Fruit fly (Drosophila melanogaster): Measurements from ENCODE around the gene PIG-Q.

The PIG-Q gene

DNA sequence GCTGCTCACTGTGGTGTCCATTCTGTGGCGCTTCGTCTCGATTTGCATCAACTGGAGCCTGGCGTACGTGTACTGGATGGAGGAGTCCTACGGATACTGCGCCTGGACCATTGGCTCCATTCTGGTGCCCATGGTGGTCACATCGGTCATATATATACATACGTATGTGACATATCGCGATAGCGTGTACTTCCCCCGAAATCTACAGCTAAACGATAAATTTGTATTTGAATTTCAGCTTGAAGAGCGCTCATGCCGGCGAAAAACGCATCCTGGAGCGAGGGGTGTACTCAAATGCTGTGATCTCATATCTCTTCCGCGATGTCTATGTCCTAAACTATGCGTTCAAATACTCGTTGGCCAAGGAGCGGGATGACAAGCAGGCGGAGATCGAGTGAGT, 35.4 kb upstream of the PIG-Q start:
- TF ChIP-seq sage (GFP tag; optimal IDR thresholded peaks at IDR 0.05): no peak
- TF ChIP-seq Rel (GFP tag; optimal IDR thresholded peaks at IDR 0.05): no peak
- peak; percentile 93 for TF ChIP-seq Rel (tag; optimal IDR thresholded peaks at IDR 0.05)

DNA sequence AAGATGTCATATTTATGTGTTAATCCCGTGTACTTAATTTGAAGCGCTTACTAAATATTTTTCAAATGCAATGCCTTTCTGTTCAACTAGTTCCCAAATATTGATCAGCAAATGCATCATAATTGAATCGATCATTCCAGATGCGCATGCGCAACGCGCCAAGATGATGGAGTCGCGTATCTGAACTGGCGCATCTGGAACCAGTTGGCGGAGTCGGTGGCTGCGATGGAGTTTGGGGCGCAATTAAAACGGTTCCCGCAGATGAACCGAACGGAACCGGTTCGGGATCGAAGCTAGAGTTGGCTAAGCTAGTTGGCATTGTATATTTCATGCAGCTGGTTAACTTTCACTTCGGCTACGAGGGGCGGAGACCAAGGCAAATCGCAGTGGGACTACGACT, 33.5 kb upstream of the PIG-Q start, which contains the start of gene CalpC:
CalpC (plus strand) TSS at position 292 of the 400 bp plus-strand sequence.
- no peak for TF ChIP-seq rgr (GFP tag; optimal IDR thresholded peaks at IDR 0.05)
- no peak for TF ChIP-seq sv (GFP tag; optimal IDR thresholded peaks at IDR 0.05)
- TF ChIP-seq CrebA (GFP tag; optimal IDR thresholded peaks at IDR 0.05; ENCODE audit: borderline replicate concordance): no peak
- no peak for TF ChIP-seq Rel (GFP tag; optimal IDR thresholded peaks at IDR 0.05)
- TF ChIP-seq Rel (tag; optimal IDR thresholded peaks at IDR 0.05): no peak
- no peak for TF ChIP-seq OdsH (GFP tag; optimal IDR thresholded peaks at IDR 0.05)
- no peak for TF ChIP-seq woc (GFP tag; optimal IDR thresholded peaks at IDR 0.05)
- no peak for TF ChIP-seq HLH106 (tag; optimal IDR thresholded peaks at IDR 0.05)
- no peak for TF ChIP-seq Sp1 (GFP tag; optimal IDR thresholded peaks at IDR 0.05)

DNA sequence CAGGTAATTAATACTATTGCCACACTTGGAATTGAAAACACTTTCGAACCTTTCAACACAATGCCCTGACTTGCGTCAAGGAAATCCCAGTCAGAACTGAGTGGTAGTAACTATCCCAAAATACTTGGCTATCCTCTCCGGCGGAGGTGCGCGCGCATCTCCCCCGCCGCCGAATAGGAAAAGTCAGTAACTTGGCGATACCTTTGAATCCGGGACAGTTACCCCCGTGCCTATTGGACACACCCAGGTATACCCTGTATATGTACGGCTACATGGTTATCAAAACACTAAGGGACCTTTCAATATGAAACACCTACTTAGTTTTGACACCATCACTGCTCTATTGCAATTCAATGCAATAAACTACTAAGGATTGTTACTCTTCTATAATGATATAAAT, 28.3 kb upstream of the PIG-Q start, which contains the start of gene CG9919:
CG9919 (minus strand) TSS at position 101 of the 400 bp plus-strand sequence.
- no peak for TF ChIP-seq dsf (GFP tag; optimal IDR thresholded peaks at IDR 0.05; ENCODE audit: borderline replicate concordance)
- TF ChIP-seq brk (GFP tag; optimal IDR thresholded peaks at IDR 0.05): no peak
- no peak for TF ChIP-seq sv (GFP tag; optimal IDR thresholded peaks at IDR 0.05)
- no peak for TF ChIP-seq rgr (GFP tag; optimal IDR thresholded peaks at IDR 0.05)
- no peak for TF ChIP-seq sage (GFP tag; optimal IDR thresholded peaks at IDR 0.05)
- no peak for TF ChIP-seq Dfd (GFP tag; optimal IDR thresholded peaks at IDR 0.05)
- no peak for TF ChIP-seq Jra (GFP tag; optimal IDR thresholded peaks at IDR 0.05)
- no peak for TF ChIP-seq OdsH (GFP tag; optimal IDR thresholded peaks at IDR 0.05)
- no peak for TF ChIP-seq lola (GFP tag; optimal IDR thresholded peaks at IDR 0.05)
- no peak for TF ChIP-seq Rel (GFP tag; optimal IDR thresholded peaks at IDR 0.05)
- TF ChIP-seq Rel (tag; optimal IDR thresholded peaks at IDR 0.05): no peak
- no peak for TF ChIP-seq foxo (GFP tag; optimal IDR thresholded peaks at IDR 0.05)
- no peak for TF ChIP-seq usp (GFP tag; optimal IDR thresholded peaks at IDR 0.05)
- no peak for TF ChIP-seq CG32264 (GFP tag; optimal IDR thresholded peaks at IDR 0.05)
- TF ChIP-seq Hr78 (GFP tag; optimal IDR thresholded peaks at IDR 0.05): no peak
- TF ChIP-seq Dif (GFP tag; optimal IDR thresholded peaks at IDR 0.05; ENCODE audit: partially characterized antibody): no peak
- no peak for TF ChIP-seq psq (GFP tag; optimal IDR thresholded peaks at IDR 0.05)
- TF ChIP-seq h (GFP tag; optimal IDR thresholded peaks at IDR 0.05): no peak
- TF ChIP-seq fru (GFP tag; optimal IDR thresholded peaks at IDR 0.05): no peak
- no peak for TF ChIP-seq Mio (GFP tag; optimal IDR thresholded peaks at IDR 0.05)

DNA sequence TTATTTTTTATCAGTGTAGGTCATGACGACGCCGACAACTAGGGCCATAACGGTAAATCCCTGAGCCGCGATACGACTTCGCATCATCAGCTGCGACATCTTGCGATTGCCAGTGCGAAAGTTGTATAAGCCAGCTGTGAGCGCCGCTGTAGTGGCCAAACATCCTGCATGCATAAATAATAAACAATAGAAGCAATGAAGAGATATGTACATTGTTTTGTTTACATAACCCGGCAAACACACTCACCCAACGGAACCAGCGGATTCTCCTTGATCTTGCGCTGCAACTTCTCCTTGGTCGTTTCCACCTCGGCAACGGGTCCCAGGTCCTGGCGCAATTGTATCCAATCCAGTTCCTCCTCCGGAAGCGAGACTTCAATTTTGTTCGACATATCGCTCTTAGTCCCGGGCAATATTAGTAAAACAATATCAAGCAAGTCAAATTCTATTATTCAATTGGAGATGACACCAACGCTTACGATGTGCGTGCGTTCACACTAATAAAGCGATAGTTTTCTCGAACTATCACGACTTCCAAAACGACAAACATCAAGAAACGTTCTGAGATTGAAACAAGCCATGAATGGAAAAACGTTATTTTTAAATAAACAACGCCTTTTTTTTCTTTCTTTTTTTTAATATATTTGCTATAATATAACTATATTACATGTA, 27.2 kb upstream of the PIG-Q start:
- TF ChIP-seq ey (GFP tag; optimal IDR thresholded peaks at IDR 0.05) (no peak), CrebA (GFP tag; optimal IDR thresholded peaks at IDR 0.05; ENCODE audit: borderline replicate concordance) (no peak), br (GFP tag; optimal IDR thresholded peaks at IDR 0.05) (no peak), CG9705 (GFP tag; optimal IDR thresholded peaks at IDR 0.05) (no peak), pan (optimal IDR thresholded peaks at IDR 0.05) (no peak), Dfd (GFP tag; optimal IDR thresholded peaks at IDR 0.05) (no peak), Dif (GFP tag; optimal IDR thresholded peaks at IDR 0.05; ENCODE audit: partially characterized antibody) (no peak)

DNA sequence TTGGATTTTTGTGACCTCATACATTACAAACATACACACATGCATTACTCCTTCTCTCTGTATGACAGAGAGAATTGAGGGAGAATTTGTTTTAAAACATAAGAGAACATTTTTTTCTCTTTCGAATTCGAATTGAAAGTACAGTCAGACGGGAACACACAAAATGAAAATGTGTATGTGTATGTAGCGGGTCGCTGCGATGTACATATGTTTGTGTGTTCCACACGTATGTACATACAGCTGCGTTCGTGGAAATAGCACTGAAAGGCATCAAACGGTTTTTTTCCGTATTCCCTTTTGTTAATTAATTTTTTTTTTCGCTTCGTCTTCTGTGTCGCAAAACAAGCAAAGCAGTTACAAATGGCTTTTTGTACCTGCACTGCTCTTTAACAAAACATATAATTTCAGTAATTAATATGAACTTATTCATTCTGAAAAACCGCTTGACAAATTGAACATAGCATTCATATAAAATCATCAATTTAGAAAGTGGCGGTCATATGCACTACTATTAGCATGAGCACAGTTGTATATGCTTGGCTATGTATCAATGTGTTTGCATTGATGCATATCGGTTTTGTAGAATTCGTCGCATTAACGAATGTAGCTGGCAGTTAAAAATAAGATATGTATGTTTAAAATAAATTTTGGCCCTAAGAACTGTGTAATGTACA, 26.2 kb upstream of the PIG-Q start:
- peak; percentile 67 for TF ChIP-seq brk (GFP tag; optimal IDR thresholded peaks at IDR 0.05)
- no peak for TF ChIP-seq Hr78 (GFP tag; optimal IDR thresholded peaks at IDR 0.05)
- TF ChIP-seq jim (GFP tag; optimal IDR thresholded peaks at IDR 0.05): no peak
- TF ChIP-seq Sp1 (GFP tag; optimal IDR thresholded peaks at IDR 0.05): peak; percentile 99
- peak; percentile 97 for TF ChIP-seq HLH106 (tag; optimal IDR thresholded peaks at IDR 0.05)
- no peak for TF ChIP-seq Dfd (GFP tag; optimal IDR thresholded peaks at IDR 0.05)
- no peak for TF ChIP-seq tai (GFP tag; optimal IDR thresholded peaks at IDR 0.05)
- peak; percentile 49 to 95 for TF ChIP-seq foxo (GFP tag; optimal IDR thresholded peaks at IDR 0.05)
- TF ChIP-seq Abd-B (GFP tag; optimal IDR thresholded peaks at IDR 0.05): no peak
- no peak for TF ChIP-seq N (GFP tag; optimal IDR thresholded peaks at IDR 0.05)
- no peak for TF ChIP-seq CrebA (GFP tag; optimal IDR thresholded peaks at IDR 0.05; ENCODE audit: borderline replicate concordance)
- peak; percentile 60 for TF ChIP-seq Mio (GFP tag; optimal IDR thresholded peaks at IDR 0.05)
- peak; percentile 96 for TF ChIP-seq ey (GFP tag; optimal IDR thresholded peaks at IDR 0.05)
- peak; percentile 84 for TF ChIP-seq Jra (GFP tag; optimal IDR thresholded peaks at IDR 0.05)
- no peak for TF ChIP-seq usp (GFP tag; optimal IDR thresholded peaks at IDR 0.05)
- TF ChIP-seq CG32264 (GFP tag; optimal IDR thresholded peaks at IDR 0.05): peak; percentile 87
- TF ChIP-seq Hr83 (GFP tag; optimal IDR thresholded peaks at IDR 0.05; ENCODE audit: poor library complexity, severe bottlenecking): no peak
- no peak for TF ChIP-seq Vsx2 (GFP tag; optimal IDR thresholded peaks at IDR 0.05; ENCODE audit: partially characterized antibody)
- TF ChIP-seq psq (GFP tag; optimal IDR thresholded peaks at IDR 0.05): peak; percentile 90
- peak; percentile 96 for TF ChIP-seq dmrt93B (GFP tag; optimal IDR thresholded peaks at IDR 0.05)
- TF ChIP-seq pan (optimal IDR thresholded peaks at IDR 0.05): no peak
- no peak for TF ChIP-seq Myc (optimal IDR thresholded peaks at IDR 0.05)
- peak; percentile 69 to 75 for TF ChIP-seq dl (GFP tag; optimal IDR thresholded peaks at IDR 0.05; ENCODE audit: insufficient read depth in 1 of 2, partially characterized antibody in 2 of 2)
- TF ChIP-seq h (GFP tag; optimal IDR thresholded peaks at IDR 0.05): peak; percentile 95
- TF ChIP-seq Rel (GFP tag; optimal IDR thresholded peaks at IDR 0.05): peak; percentile 75
- peak; percentile 79 for TF ChIP-seq Rel (tag; optimal IDR thresholded peaks at IDR 0.05)
- TF ChIP-seq lola (GFP tag; optimal IDR thresholded peaks at IDR 0.05): no peak
- TF ChIP-seq sage (GFP tag; optimal IDR thresholded peaks at IDR 0.05): peak; percentile 86
